Fruit fly (Drosophila melanogaster) whole organism, adult: Measurements from ENCODE around the gene CG43072.

Experiments used
- CG11617 ChIP-seq: fragments of 200-800 bp; sonication (Bioruptor generic); optimal IDR thresholded peaks from 2 replicates; lab custom pipeline; 2017; ENCODE audit warnings: mild to moderate bottlenecking, missing biosample characterization, missing genetic modification reagents, missing genetic modification characterization
- CG12768 ChIP-seq: fragments of 200-800 bp; sonication (Bioruptor generic); optimal IDR thresholded peaks from 2 replicates; lab custom pipeline; 2017; ENCODE audit warnings: missing biosample characterization, missing genetic modification characterization, mild to moderate bottlenecking, moderate library complexity, missing genetic modification reagents
- CG1620 ChIP-seq: fragments of 200-800 bp; sonication (Bioruptor generic); optimal IDR thresholded peaks from 2 replicates; lab custom pipeline; 2016; ENCODE audit warnings: missing biosample characterization, missing genetic modification characterization
- CG33017 ChIP-seq: fragments of 200-800 bp; sonication (Bioruptor generic); optimal IDR thresholded peaks from 2 replicates; lab custom pipeline; 2018; ENCODE audit warnings: missing biosample characterization, mild to moderate bottlenecking, missing genetic modification characterization, moderate library complexity
- CG7101 ChIP-seq: fragments of 200-800 bp; sonication (Bioruptor generic); optimal IDR thresholded peaks from 2 replicates; lab custom pipeline; 2018; ENCODE audit warnings: missing biosample characterization, mild to moderate bottlenecking, missing genetic modification characterization, moderate library complexity
- Clk ChIP-seq: fragments of 200-800 bp; sonication (Bioruptor generic); optimal IDR thresholded peaks from 2 replicates; lab custom pipeline; 2017; ENCODE audit warnings: missing biosample characterization, missing genetic modification characterization
- Crg-1 ChIP-seq: fragments of 200-800 bp; sonication (Bioruptor generic); optimal IDR thresholded peaks from 2 replicates; lab custom pipeline; 2016; ENCODE audit warnings: missing biosample characterization, missing genetic modification characterization
- Mnt ChIP-seq: fragments of 200-800 bp; sonication (Bioruptor generic); optimal IDR thresholded peaks from 2 replicates; lab custom pipeline; 2016; ENCODE audit warnings: missing biosample characterization, mild to moderate bottlenecking, missing genetic modification characterization
- kay ChIP-seq: fragments of 200-800 bp; sonication (Bioruptor generic); peaks from one replicate; lab custom pipeline; 2016; ENCODE audit warnings: missing biosample characterization, missing genetic modification characterization, borderline replicate concordance
- tj ChIP-seq: fragments of 200-800 bp; sonication (Bioruptor generic); optimal IDR thresholded peaks from 3 replicates; lab custom pipeline; 2017; ENCODE audit warnings: missing biosample characterization, mild to moderate bottlenecking, missing genetic modification characterization, moderate library complexity
- toe ChIP-seq: fragments of 200-800 bp; sonication (Bioruptor generic); optimal IDR thresholded peaks from 2 replicates; lab custom pipeline; 2016; ENCODE audit warnings: missing biosample characterization, missing genetic modification characterization

dm6 chr3L:21036257-21036957, 29.2 kb upstream of the CG43072 start:
- no peak for TF ChIP-seq Clk (GFP tag; lab: Kevin White, UChicago)
- TF ChIP-seq CG1620 (GFP tag; lab: Kevin White, UChicago), result no peak
- TF ChIP-seq CG12768, result peak; percentile 12
- TF ChIP-seq toe (GFP tag; lab: Kevin White, UChicago), result no peak
- peak; percentile 28 for TF ChIP-seq CG11617
- peak; percentile 27 for TF ChIP-seq Crg-1 (GFP tag; lab: Kevin White, UChicago)
- TF ChIP-seq Mnt, result peak; percentile 27
- peak; percentile 51 for TF ChIP-seq CG33017 (tag; lab: Kevin White, UChicago)
- no peak for TF ChIP-seq kay (GFP tag; lab: Kevin White, UChicago)
- peak; percentile 31 for TF ChIP-seq CG7101
- no peak for TF ChIP-seq tj (GFP tag; lab: Kevin White, UChicago)
